Fruit fly (Drosophila melanogaster) whole organism, adult: ENCODE data around the gene SNF4Agamma.

ENCODE experiments used
- CG33017 ChIP-seq: fragments of 200-800 bp; sonication (Bioruptor generic); optimal IDR thresholded peaks from 2 replicates; lab custom pipeline; 2018; ENCODE audit warnings: missing biosample characterization, mild to moderate bottlenecking, missing genetic modification characterization, moderate library complexity
- CG5204 ChIP-seq: fragments of 200-800 bp; sonication (Bioruptor generic); optimal IDR thresholded peaks from 2 replicates; lab custom pipeline; 2016; ENCODE audit warnings: missing biosample characterization, missing genetic modification characterization
- CG7045 ChIP-seq: fragments of 200-800 bp; sonication (Bioruptor generic); optimal IDR thresholded peaks from 2 replicates; lab custom pipeline; 2017; ENCODE audit warnings: missing biosample characterization, mild to moderate bottlenecking, missing genetic modification characterization
- CG7101 ChIP-seq: fragments of 200-800 bp; sonication (Bioruptor generic); optimal IDR thresholded peaks from 2 replicates; lab custom pipeline; 2018; ENCODE audit warnings: missing biosample characterization, mild to moderate bottlenecking, missing genetic modification characterization, moderate library complexity
- Clk ChIP-seq: fragments of 200-800 bp; sonication (Bioruptor generic); optimal IDR thresholded peaks from 2 replicates; lab custom pipeline; 2017; ENCODE audit warnings: missing biosample characterization, missing genetic modification characterization
- cic ChIP-seq: fragments of 200-800 bp; sonication (Bioruptor generic); optimal IDR thresholded peaks from 2 replicates; lab custom pipeline; 2017; ENCODE audit warnings: missing biosample characterization, mild to moderate bottlenecking, missing genetic modification characterization, moderate library complexity
- cnc ChIP-seq, 2 experiments: fragments of >200 bp; optimal IDR thresholded peaks; 2 replicates each; lab custom pipeline; 2017
- kay ChIP-seq: fragments of 200-800 bp; sonication (Bioruptor generic); peaks from one replicate; lab custom pipeline; 2016; ENCODE audit warnings: missing biosample characterization, missing genetic modification characterization, borderline replicate concordance

DNA sequence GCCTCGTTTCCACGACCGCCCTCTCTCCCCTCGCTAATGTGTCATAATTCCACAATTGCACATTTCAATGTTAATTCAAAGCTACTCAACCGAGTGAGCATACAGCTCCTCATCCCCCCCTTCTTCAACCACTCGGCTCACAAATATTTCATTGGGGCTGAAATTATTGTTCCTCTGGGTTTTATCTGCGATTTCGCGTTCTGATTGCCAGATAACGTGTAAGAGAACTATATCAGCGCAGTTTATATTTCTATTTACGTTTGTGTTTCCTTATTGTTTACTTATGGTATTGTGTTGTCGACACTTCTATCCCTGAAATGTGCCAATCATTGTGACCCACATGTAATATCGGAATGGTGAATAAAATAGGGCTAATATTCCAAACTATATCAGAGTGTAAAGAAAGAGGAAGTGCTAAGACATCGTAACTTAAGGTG is 66.3 kb downstream of the SNF4Agamma start:
- peak; percentile 99 for TF ChIP-seq cic (GFP tag; lab: Kevin White, UChicago)
- no peak for TF ChIP-seq CG7045 (GFP tag; lab: Kevin White, UChicago)
- no peak for TF ChIP-seq CG5204
- TF ChIP-seq cnc (optimal IDR thresholded peaks at IDR 0.05; lab: Kevin White, UChicago): peak in 1 of 2 experiments; percentile 88
- peak; percentile 40 for TF ChIP-seq CG33017 (tag; lab: Kevin White, UChicago)
- TF ChIP-seq CG7101 (tag; lab: Kevin White, UChicago): peak; percentile 6
- peak; percentile 90 for TF ChIP-seq kay (GFP tag; lab: Kevin White, UChicago)
- no peak for TF ChIP-seq Clk (GFP tag; lab: Kevin White, UChicago)
